Fruit fly (Drosophila melanogaster): ENCODE data around the gene tey.

tey gene

dm6 chr3L:19636821-19637460 lies 27.0 kb downstream of the tey start (continued):
- TF ChIP-seq Fer2 (tag; optimal IDR thresholded peaks at IDR 0.05) (no peak), Ets65A (GFP tag) (no peak), Hmr (GFP tag; optimal IDR thresholded peaks at IDR 0.05) (no peak), fd96Cb (tag; optimal IDR thresholded peaks at IDR 0.05) (peak; percentile 64), eve (GFP tag; optimal IDR thresholded peaks at IDR 0.05) (no peak), Med (GFP tag) (peak; percentile 15), pho (GFP tag; optimal IDR thresholded peaks at IDR 0.05) (no peak), btn (GFP tag; optimal IDR thresholded peaks at IDR 0.05) (no peak), C15 (GFP tag; IDR thresholded peaks at IDR 0.05) (no peak), CG32532 (GFP tag; IDR thresholded peaks at IDR 0.05) (no peak), bowl (GFP tag; IDR thresholded peaks at IDR 0.05) (no peak), zfh2 (GFP tag; optimal IDR thresholded peaks at IDR 0.05) (no peak), tll (GFP tag; optimal IDR thresholded peaks at IDR 0.05) (peak in 1 of 2 experiments; percentile 64), esg (GFP tag; conservative IDR thresholded peaks at IDR 0.05) (no peak), stwl (tag; optimal IDR thresholded peaks at IDR 0.05) (peak; percentile 35), ci (GFP tag; IDR thresholded peaks at IDR 0.05) (no peak), CG9817 (tag; optimal IDR thresholded peaks at IDR 0.05) (no peak), Xrp1 (GFP tag; IDR thresholded peaks at IDR 0.05) (peak; percentile 77), crp (GFP tag; optimal IDR thresholded peaks at IDR 0.05) (no peak), CG9215 (GFP tag; IDR thresholded peaks at IDR 0.05) (no peak), CG18599 (GFP tag; optimal IDR thresholded peaks at IDR 0.05) (no peak), CG9797 (GFP tag; optimal IDR thresholded peaks at IDR 0.05) (no peak), NC2β (GFP tag; optimal IDR thresholded peaks at IDR 0.05) (no peak), fd102C (GFP tag; optimal IDR thresholded peaks at IDR 0.05) (peak; percentile 84), Sox100B (GFP tag; optimal IDR thresholded peaks at IDR 0.05) (peak; percentile 43), Dll (GFP tag; IDR thresholded peaks at IDR 0.05; ENCODE audit: partially characterized antibody) (no peak), Vsx1 (GFP tag; optimal IDR thresholded peaks at IDR 0.05) (peak; percentile 13), repo (GFP tag; optimal IDR thresholded peaks at IDR 0.05) (no peak), CG5180 (GFP tag; optimal IDR thresholded peaks at IDR 0.05) (no peak), h (optimal IDR thresholded peaks at IDR 0.05) (no peak), sob (GFP tag; IDR thresholded peaks at IDR 0.05) (no peak), ac (GFP tag; optimal IDR thresholded peaks at IDR 0.05) (peak; percentile 56), CG17361 (GFP tag; IDR thresholded peaks at IDR 0.05) (peak; percentile 87; the same call in 2 of the 3 replicates), CG2889 (GFP tag; IDR thresholded peaks at IDR 0.05) (no peak; the same call in 2 of the 3 replicates), Dfd (GFP tag; optimal IDR thresholded peaks at IDR 0.05) (no peak), pita (GFP tag; optimal IDR thresholded peaks at IDR 0.05) (no peak), twi (tag; optimal IDR thresholded peaks at IDR 0.05) (peak; percentile 69), CG13296 (GFP tag; optimal IDR thresholded peaks at IDR 0.05) (no peak), croc (GFP tag; conservative IDR thresholded peaks at IDR 0.05) (peak; percentile 52; the same call in 2 of the 3 replicates), disco-r (GFP tag; optimal IDR thresholded peaks at IDR 0.05) (no peak), Oaz (GFP tag; IDR thresholded peaks at IDR 0.05) (no peak), Dip3 (GFP tag; optimal IDR thresholded peaks at IDR 0.05) (no peak), trem (tag; optimal IDR thresholded peaks at IDR 0.05) (peak; percentile 65), Hey (tag; optimal IDR thresholded peaks at IDR 0.05) (no peak), CG31388 (GFP tag; optimal IDR thresholded peaks at IDR 0.05) (no peak), Optix (GFP tag; IDR thresholded peaks at IDR 0.05) (no peak), CG11504 (tag; optimal IDR thresholded peaks at IDR 0.05) (peak; percentile 47), Sry-δ (GFP tag; optimal IDR thresholded peaks at IDR 0.05) (no peak), mld (GFP tag; IDR thresholded peaks at IDR 0.05; ENCODE audit: partially characterized antibody) (no peak), Sry-β (GFP tag; optimal IDR thresholded peaks at IDR 0.05) (no peak), CG4424 (GFP tag; optimal IDR thresholded peaks at IDR 0.05) (peak; percentile 60)
